Worm (Caenorhabditis elegans): ENCODE results near the gene nlp-46.
A peak's percentile ranks its signal among the peaks of the same experiment; 100 is the strongest.

nlp-46 gene

DNA sequence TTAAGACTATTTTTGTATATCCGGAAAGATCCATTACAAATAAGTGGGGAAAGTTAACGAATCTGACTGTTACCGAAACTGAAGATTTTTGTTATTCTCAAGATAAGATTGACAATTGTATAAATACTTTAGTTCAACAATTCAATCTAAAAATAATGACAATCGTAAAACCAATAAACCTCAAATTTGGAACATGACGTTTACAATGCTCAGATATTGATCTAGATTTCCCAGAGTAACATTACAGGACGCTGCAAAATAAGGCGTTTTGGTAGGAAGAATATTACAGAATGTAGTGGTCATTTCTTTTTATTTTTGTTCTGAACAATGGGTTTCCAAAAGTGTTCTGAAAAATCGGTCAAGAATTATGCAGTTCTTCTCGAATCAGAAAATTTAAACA is 20.7 kb upstream of the nlp-46 start, which contains the start of gene F45D3.1:
Gene F45D3.1 (plus strand): TSS at position 301 of the 400 bp plus-strand sequence.
- TF ChIP-seq lin-32 (GFP tag; optimal IDR thresholded peaks at IDR 0.05) (no peak), nhr-28 (tag; optimal IDR thresholded peaks at IDR 0.05) (no peak)

DNA sequence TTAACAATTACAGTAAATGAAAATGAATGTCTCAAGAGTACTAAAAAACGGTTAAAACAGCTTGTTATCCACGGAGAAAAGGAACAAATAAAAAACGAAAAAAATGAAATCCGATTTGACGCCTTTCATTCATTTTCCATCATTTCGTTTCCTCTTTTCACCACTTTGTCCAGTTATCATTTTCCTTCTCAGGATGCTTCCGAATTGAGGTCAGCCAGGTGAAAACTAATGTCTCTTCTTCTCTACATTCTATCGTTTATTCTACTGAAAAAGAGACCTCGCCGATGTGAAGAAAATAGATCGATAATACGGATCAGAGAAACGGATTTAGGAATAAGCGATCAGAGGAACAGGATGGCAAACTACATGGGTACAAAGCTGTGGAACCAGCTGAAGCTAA is 20.0 kb upstream of the nlp-46 start:
- no peak for TF ChIP-seq elt-1 (tag; optimal IDR thresholded peaks at IDR 0.05; ENCODE audit: borderline replicate concordance, insufficient read depth)
- TF ChIP-seq nhr-76 (tag; optimal IDR thresholded peaks at IDR 0.05), result no peak
- TF ChIP-seq mep-1 (tag; optimal IDR thresholded peaks at IDR 0.05), result no peak
- TF ChIP-seq lin-32 (GFP tag; optimal IDR thresholded peaks at IDR 0.05), result no peak
- no peak for TF ChIP-seq sem-2 (GFP tag; optimal IDR thresholded peaks at IDR 0.05)
- TF ChIP-seq ztf-11 (tag; optimal IDR thresholded peaks at IDR 0.05), result no peak
- no peak for TF ChIP-seq ceh-83 (GFP tag; optimal IDR thresholded peaks at IDR 0.05)
- TF ChIP-seq nhr-12 (tag; optimal IDR thresholded peaks at IDR 0.05), result no peak
- no peak for TF ChIP-seq ham-2 (GFP tag; optimal IDR thresholded peaks at IDR 0.05)
- TF ChIP-seq ces-1 (GFP tag; optimal IDR thresholded peaks at IDR 0.05), result no peak
- TF ChIP-seq bed-3 (GFP tag; optimal IDR thresholded peaks at IDR 0.05), result no peak
- no peak for TF ChIP-seq unc-120 (tag; optimal IDR thresholded peaks at IDR 0.05; ENCODE audit: poor library complexity, severe bottlenecking)
- TF ChIP-seq nhr-28 (tag; optimal IDR thresholded peaks at IDR 0.05), result no peak
- no peak for TF ChIP-seq blmp-1 (tag; optimal IDR thresholded peaks at IDR 0.05)
- no peak for TF ChIP-seq pha-4 (tag; optimal IDR thresholded peaks at IDR 0.05)
- no peak for TF ChIP-seq hlh-1 (tag; optimal IDR thresholded peaks at IDR 0.05)
- TF ChIP-seq zip-8 (tag; optimal IDR thresholded peaks at IDR 0.05), result no peak
- no peak for TF ChIP-seq lsy-2 (tag; optimal IDR thresholded peaks at IDR 0.05)
- no peak for TF ChIP-seq M03D4.4 (tag; optimal IDR thresholded peaks at IDR 0.05)

DNA sequence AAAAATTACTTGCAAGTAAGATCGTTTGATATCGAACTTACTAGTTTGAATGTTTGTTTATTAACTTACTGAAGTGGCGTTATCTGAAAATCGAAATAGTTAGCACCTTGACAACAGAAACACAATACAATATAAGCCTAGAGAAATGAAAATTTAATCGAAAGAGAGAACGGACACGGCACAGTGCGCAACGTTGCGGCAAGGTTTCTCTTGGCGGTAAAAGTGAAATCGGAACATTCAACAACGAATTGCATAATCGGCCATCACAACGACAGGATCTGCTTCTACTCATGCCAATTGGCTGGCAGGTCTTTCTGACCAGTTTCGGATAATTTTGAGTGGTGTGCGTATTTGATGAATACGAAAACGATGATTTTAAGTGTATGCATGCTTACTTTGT is 19.4 kb upstream of the nlp-46 start, which contains the start of gene dyf-4:
Gene dyf-4 (minus strand): TSS at position 213 of the 400 bp plus-strand sequence.
- TF ChIP-seq blmp-1 (tag; optimal IDR thresholded peaks at IDR 0.05) (peak; percentile 73), zip-8 (tag; optimal IDR thresholded peaks at IDR 0.05) (no peak)

DNA sequence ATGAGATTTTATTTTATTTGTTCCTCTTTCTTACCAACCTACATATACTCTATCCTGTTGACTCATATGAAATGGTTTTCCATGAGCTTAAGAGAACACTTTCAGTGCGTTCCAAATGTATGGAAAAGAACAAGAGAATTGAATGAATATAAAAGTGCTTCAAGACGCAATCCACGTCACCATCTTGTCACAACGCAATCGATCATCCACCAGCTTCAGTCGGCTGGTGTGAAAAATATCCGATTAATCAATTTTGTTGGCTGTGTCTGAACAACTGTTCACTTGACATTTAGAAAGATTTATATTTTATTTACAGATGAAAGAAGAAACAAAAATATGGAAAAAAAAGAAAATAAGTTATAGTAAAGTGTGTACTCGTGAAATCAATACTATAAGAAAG is 17.3 kb upstream of the nlp-46 start:
- TF ChIP-seq hlh-1 (tag; optimal IDR thresholded peaks at IDR 0.05), result peak; percentile 24
- TF ChIP-seq snpc-4 (tag; optimal IDR thresholded peaks at IDR 0.05), result no peak
- no peak for TF ChIP-seq bed-3 (GFP tag; optimal IDR thresholded peaks at IDR 0.05)
- TF ChIP-seq pha-4 (tag; optimal IDR thresholded peaks at IDR 0.05), result no peak
- TF ChIP-seq nhr-28 (tag; optimal IDR thresholded peaks at IDR 0.05), result no peak
- no peak for TF ChIP-seq drap-1 (GFP tag; optimal IDR thresholded peaks at IDR 0.05)
- no peak for TF ChIP-seq tbx-8 (GFP tag; optimal IDR thresholded peaks at IDR 0.05)
- no peak for TF ChIP-seq unc-39 (tag; optimal IDR thresholded peaks at IDR 0.05)
- TF ChIP-seq unc-62 (GFP tag; optimal IDR thresholded peaks at IDR 0.05), result peak; percentile 76
- no peak for TF ChIP-seq mab-5 (tag; optimal IDR thresholded peaks at IDR 0.05)
- TF ChIP-seq mls-2 (tag; optimal IDR thresholded peaks at IDR 0.05), result no peak
- TF ChIP-seq ceh-39 (tag; optimal IDR thresholded peaks at IDR 0.05), result no peak

DNA sequence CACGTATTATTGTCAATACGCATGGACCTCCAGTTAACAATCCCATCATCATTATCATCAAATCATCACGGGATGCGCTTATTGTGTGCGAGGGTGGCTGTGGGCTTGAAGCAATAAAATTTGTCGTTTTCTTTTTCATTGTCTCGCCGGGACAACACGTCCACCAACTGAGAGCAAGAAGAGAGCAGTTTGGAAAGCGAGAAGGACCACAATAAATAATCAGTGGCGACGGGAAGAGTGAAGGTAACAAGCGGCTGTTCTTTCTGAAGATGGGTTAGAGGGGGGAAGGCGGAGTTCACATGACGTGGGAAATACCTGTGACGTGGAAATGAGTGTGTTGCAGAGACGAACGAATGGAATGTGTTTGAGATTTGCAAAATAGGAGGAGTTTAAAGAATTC is 12.7 kb upstream of the nlp-46 start:
- TF ChIP-seq ces-1 (GFP tag; optimal IDR thresholded peaks at IDR 0.05) (no peak), hlh-1 (tag; optimal IDR thresholded peaks at IDR 0.05) (peak; percentile 93), mab-5 (tag; optimal IDR thresholded peaks at IDR 0.05) (no peak), flh-1 (GFP tag; optimal IDR thresholded peaks at IDR 0.05) (no peak), bed-3 (GFP tag; optimal IDR thresholded peaks at IDR 0.05) (no peak), unc-120 (tag; optimal IDR thresholded peaks at IDR 0.05; ENCODE audit: poor library complexity, severe bottlenecking) (peak; percentile 84), lin-13 (tag; optimal IDR thresholded peaks at IDR 0.05) (no peak), drap-1 (GFP tag; optimal IDR thresholded peaks at IDR 0.05) (no peak), nhr-28 (tag; optimal IDR thresholded peaks at IDR 0.05) (no peak), sem-2 (GFP tag; optimal IDR thresholded peaks at IDR 0.05) (no peak), nhr-76 (tag; optimal IDR thresholded peaks at IDR 0.05) (no peak), unc-39 (tag; optimal IDR thresholded peaks at IDR 0.05) (no peak), ceh-43 (GFP tag; optimal IDR thresholded peaks at IDR 0.05) (no peak), unc-62 (GFP tag; optimal IDR thresholded peaks at IDR 0.05) (peak; percentile 79)

DNA sequence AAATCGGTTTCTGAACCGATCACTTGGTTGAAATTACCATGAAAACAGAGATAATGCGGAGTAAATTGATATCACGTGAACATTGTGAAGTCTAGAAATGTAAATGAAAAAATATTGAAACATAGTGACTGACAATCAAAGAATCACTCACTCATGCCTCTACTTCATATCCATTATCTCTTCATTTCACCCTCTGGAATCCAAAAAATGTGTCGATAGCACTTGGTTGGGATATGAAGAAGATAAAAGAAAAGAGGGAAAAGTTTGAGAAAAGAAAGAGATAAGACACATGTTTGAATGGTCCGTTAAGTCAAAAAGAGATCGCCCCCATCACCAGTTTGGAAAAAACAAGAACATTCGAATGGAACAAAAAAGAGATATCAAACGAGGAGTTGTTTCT is 11.7 kb upstream of the nlp-46 start:
- TF ChIP-seq unc-120 (tag; optimal IDR thresholded peaks at IDR 0.05; ENCODE audit: poor library complexity, severe bottlenecking), result peak; percentile 70
- no peak for TF ChIP-seq pha-4 (tag; optimal IDR thresholded peaks at IDR 0.05)
- no peak for TF ChIP-seq drap-1 (GFP tag; optimal IDR thresholded peaks at IDR 0.05)
- TF ChIP-seq unc-62 (GFP tag; optimal IDR thresholded peaks at IDR 0.05), result peak; percentile 74
- TF ChIP-seq nhr-76 (tag; optimal IDR thresholded peaks at IDR 0.05), result no peak
- no peak for TF ChIP-seq sem-2 (GFP tag; optimal IDR thresholded peaks at IDR 0.05)
- TF ChIP-seq bed-3 (GFP tag; optimal IDR thresholded peaks at IDR 0.05), result no peak
- no peak for TF ChIP-seq blmp-1 (tag; optimal IDR thresholded peaks at IDR 0.05)
- no peak for TF ChIP-seq sptf-1 (tag; optimal IDR thresholded peaks at IDR 0.05)
- TF ChIP-seq ztf-11 (tag; optimal IDR thresholded peaks at IDR 0.05), result no peak
- no peak for TF ChIP-seq nhr-28 (tag; optimal IDR thresholded peaks at IDR 0.05)
- TF ChIP-seq M03D4.4 (tag; optimal IDR thresholded peaks at IDR 0.05), result no peak
- TF ChIP-seq mep-1 (tag; optimal IDR thresholded peaks at IDR 0.05), result no peak
- TF ChIP-seq lin-13 (tag; optimal IDR thresholded peaks at IDR 0.05), result no peak
- no peak for TF ChIP-seq ceh-39 (tag; optimal IDR thresholded peaks at IDR 0.05)
- TF ChIP-seq ham-2 (GFP tag; optimal IDR thresholded peaks at IDR 0.05), result no peak
- TF ChIP-seq elt-1 (tag; optimal IDR thresholded peaks at IDR 0.05; ENCODE audit: borderline replicate concordance, insufficient read depth), result no peak
- TF ChIP-seq tbx-8 (GFP tag; optimal IDR thresholded peaks at IDR 0.05), result no peak
- TF ChIP-seq hlh-1 (tag; optimal IDR thresholded peaks at IDR 0.05), result peak; percentile 47

Measured in whole organism, mixed stage, embryonic.